Worm (Caenorhabditis elegans): Measurements from ENCODE around the gene Y20C6A.4.

DNA sequence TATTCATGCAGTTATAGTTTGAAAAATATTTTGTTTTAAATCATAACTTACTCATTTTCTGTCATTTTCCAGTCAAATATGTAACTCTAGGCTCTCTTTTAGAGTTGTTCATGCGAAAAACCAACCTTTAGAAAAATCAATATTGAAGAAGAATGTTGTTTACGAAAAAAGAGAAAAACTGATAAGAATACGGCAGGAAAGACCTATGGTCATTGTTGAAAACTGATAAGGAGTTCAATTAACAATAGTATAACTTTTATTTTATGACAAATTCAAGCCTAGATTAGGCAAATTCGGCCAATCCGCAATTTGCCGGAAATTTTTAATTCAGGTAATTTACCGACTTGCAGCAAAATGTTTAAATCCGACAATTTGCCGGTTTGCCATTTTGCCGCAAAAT is 3.4 kb upstream of the Y20C6A.4 start, which contains the start of gene Y20C6A.1:
- no peak for TF ChIP-seq ztf-4 (tag; optimal IDR thresholded peaks at IDR 0.05)
- no peak for TF ChIP-seq snpc-4 (tag; optimal IDR thresholded peaks at IDR 0.05)
- no peak for TF ChIP-seq unc-62 (GFP tag; optimal IDR thresholded peaks at IDR 0.05)
- no peak for TF ChIP-seq R02D3.7 (tag; optimal IDR thresholded peaks at IDR 0.05)
- TF ChIP-seq nhr-11 (tag; optimal IDR thresholded peaks at IDR 0.05) = no peak
- TF ChIP-seq nhr-77 (tag; optimal IDR thresholded peaks at IDR 0.05) = no peak
- no peak for TF ChIP-seq skn-1 (tag; optimal IDR thresholded peaks at IDR 0.05)
- TF ChIP-seq elt-3 (tag; optimal IDR thresholded peaks at IDR 0.05) = no peak
